Worm (Caenorhabditis elegans) whole organism, L3 larva: ENCODE results near the gene irld-42.

Experiments used
- R02D3.7 ChIP-seq: fragments of 150-350 bp; optimal IDR thresholded peaks from 2 replicates; lab custom pipeline; 2014; ENCODE audit warnings: missing biosample characterization, missing genetic modification characterization
- ceh-28 ChIP-seq: fragments of 150-350 bp; optimal IDR thresholded peaks from 2 replicates; lab custom pipeline; 2014; ENCODE audit warnings: missing biosample characterization, missing genetic modification reagents, missing genetic modification characterization
- ceh-82 ChIP-seq: fragments of 150-350 bp; optimal IDR thresholded peaks from 2 replicates; lab custom pipeline; 2014; ENCODE audit warnings: missing biosample characterization, missing genetic modification characterization
- ceh-9 ChIP-seq: sonication (generic microtip); optimal IDR thresholded peaks from 2 replicates; lab custom pipeline; 2018; ENCODE audit warnings: missing biosample characterization, missing genetic modification characterization
- egl-27 ChIP-seq: sonication (generic microtip); optimal IDR thresholded peaks from 4 replicates; lab custom pipeline; 2017; ENCODE audit warnings: missing biosample characterization, missing genetic modification reagents, missing genetic modification characterization
- egl-5 ChIP-seq: fragments of 150-350 bp; optimal IDR thresholded peaks from 2 replicates; lab custom pipeline; 2017; ENCODE audit warnings: missing biosample characterization, missing genetic modification reagents, missing genetic modification characterization, inconsistent platforms
- elt-2 ChIP-seq: sonication (generic microtip); optimal IDR thresholded peaks from 2 replicates; lab custom pipeline; 2016; ENCODE audit warnings: missing genetic modification reagents, mild to moderate bottlenecking, missing genetic modification characterization, missing compliant biosample characterization
- elt-3 ChIP-seq, 3 experiments: fragments of 150-350 bp in 1 of 3; sonication (generic microtip) in 2 of 3; optimal IDR thresholded peaks; 2 replicates in 2 of 3; 4 replicates in 1 of 3; lab custom pipeline; 2014 to 2017; ENCODE audit warnings: missing biosample characterization in 3 of 3, missing genetic modification characterization in 3 of 3
- eor-1 ChIP-seq, 2 experiments: fragments of 150-350 bp; optimal IDR thresholded peaks; 2 replicates each; lab custom pipeline; 2014 to 2018; ENCODE audit warnings: missing biosample characterization in 2 of 2, missing genetic modification characterization in 2 of 2
- fkh-2 ChIP-seq: fragments of 150-350 bp; optimal IDR thresholded peaks from 2 replicates; lab custom pipeline; 2014; ENCODE audit warnings: missing biosample characterization, missing genetic modification reagents, missing genetic modification characterization
- hmg-11 ChIP-seq: sonication (generic microtip); optimal IDR thresholded peaks from 2 replicates; lab custom pipeline; 2016; ENCODE audit warnings: missing genetic modification characterization, missing compliant biosample characterization
- jun-1 ChIP-seq: fragments of 150-350 bp; optimal IDR thresholded peaks from 2 replicates; lab custom pipeline; 2014; ENCODE audit warnings: missing biosample characterization, missing genetic modification reagents, missing genetic modification characterization
- lin-15B ChIP-seq: fragments of 150-350 bp; optimal IDR thresholded peaks from 2 replicates; lab custom pipeline; 2014; ENCODE audit warnings: missing biosample characterization, missing genetic modification characterization
- lin-39 ChIP-seq: fragments of 150-350 bp; optimal IDR thresholded peaks from 2 replicates; lab custom pipeline; 2018; ENCODE audit warnings: missing biosample characterization, missing genetic modification reagents, missing genetic modification characterization
- lsy-12 ChIP-seq: sonication (generic microtip); optimal IDR thresholded peaks from 2 replicates; lab custom pipeline; 2016; ENCODE audit warnings: mild to moderate bottlenecking, missing genetic modification characterization, missing compliant biosample characterization
- mdl-1 ChIP-seq: fragments of 150-350 bp; optimal IDR thresholded peaks from 2 replicates; lab custom pipeline; 2014; ENCODE audit warnings: missing biosample characterization, missing genetic modification characterization
- nfya-1 ChIP-seq: sonication (generic microtip); optimal IDR thresholded peaks from 2 replicates; lab custom pipeline; 2017; ENCODE audit warnings: missing genetic modification characterization, mild to moderate bottlenecking, missing compliant biosample characterization, antibody characterized with exemption, moderate library complexity; ENCODE audit not compliant: insufficient read depth
- nhr-11 ChIP-seq: fragments of 150-350 bp; optimal IDR thresholded peaks from 2 replicates; lab custom pipeline; 2014; ENCODE audit warnings: missing biosample characterization, missing genetic modification characterization
- nhr-237 ChIP-seq: fragments of 150-350 bp; optimal IDR thresholded peaks from 2 replicates; lab custom pipeline; 2014; ENCODE audit warnings: missing biosample characterization, missing genetic modification characterization
- nhr-25 ChIP-seq: sonication (generic microtip); optimal IDR thresholded peaks from 2 replicates; lab custom pipeline; 2017; ENCODE audit warnings: missing biosample characterization, missing genetic modification characterization
- nhr-28 ChIP-seq: fragments of 150-350 bp; optimal IDR thresholded peaks from 2 replicates; lab custom pipeline; 2014; ENCODE audit warnings: missing biosample characterization, missing genetic modification characterization
- nhr-43 ChIP-seq: sonication (generic microtip); optimal IDR thresholded peaks from 2 replicates; lab custom pipeline; 2016; ENCODE audit warnings: mild to moderate bottlenecking, missing genetic modification characterization, missing compliant biosample characterization; ENCODE audit not compliant: poor library complexity, severe bottlenecking
- nhr-76 ChIP-seq: fragments of 150-350 bp; sonication (generic microtip); optimal IDR thresholded peaks from 5 replicates; lab custom pipeline; 2014; ENCODE audit warnings: missing biosample characterization, missing genetic modification characterization
- nhr-77 ChIP-seq: fragments of 150-350 bp; optimal IDR thresholded peaks from 2 replicates; lab custom pipeline; 2014; ENCODE audit warnings: missing biosample characterization, missing genetic modification characterization
- pha-4 ChIP-seq: fragments of 150-350 bp; optimal IDR thresholded peaks from 2 replicates; lab custom pipeline; 2014; ENCODE audit warnings: missing biosample characterization, missing genetic modification reagents, missing genetic modification characterization
- pqm-1 ChIP-seq: fragments of 150-350 bp; optimal IDR thresholded peaks from 2 replicates; lab custom pipeline; 2017; ENCODE audit warnings: missing biosample characterization, missing genetic modification characterization, inconsistent platforms
- snpc-4 ChIP-seq: fragments of 150-350 bp; optimal IDR thresholded peaks from 2 replicates; lab custom pipeline; 2014; ENCODE audit warnings: missing biosample characterization, missing genetic modification characterization
- tbx-2 ChIP-seq: sonication (generic microtip); optimal IDR thresholded peaks from 2 replicates; lab custom pipeline; 2016; ENCODE audit warnings: mild to moderate bottlenecking, missing genetic modification characterization, missing compliant biosample characterization
- unc-39 ChIP-seq: sonication (generic microtip); optimal IDR thresholded peaks from 4 replicates; lab custom pipeline; 2017; ENCODE audit warnings: missing biosample characterization, missing genetic modification characterization
- unc-62 ChIP-seq: fragments of 150-350 bp; sonication (generic microtip); optimal IDR thresholded peaks from 4 replicates; lab custom pipeline; 2014; ENCODE audit warnings: missing biosample characterization, missing genetic modification reagents, missing genetic modification characterization
- zag-1 ChIP-seq: fragments of 150-350 bp; optimal IDR thresholded peaks from 2 replicates; lab custom pipeline; 2014; ENCODE audit warnings: missing biosample characterization, missing genetic modification characterization
- ztf-11 ChIP-seq: fragments of 150-350 bp; optimal IDR thresholded peaks from 2 replicates; lab custom pipeline; 2014; ENCODE audit warnings: missing biosample characterization, missing genetic modification characterization

The irld-42 gene

ce11 chrV:1642768-1643167, 25.5 kb upstream of the irld-42 start:
- TF ChIP-seq ceh-28 (tag; lab: Kevin White, UChicago) (no peak), elt-3 (tag; optimal IDR thresholded peaks at IDR 0.05; lab: Kevin White, UChicago) (no peak), nhr-237 (tag; lab: Kevin White, UChicago) (no peak), pqm-1 (tag; lab: Kevin White, UChicago) (no peak), ceh-9 (no peak)

DNA sequence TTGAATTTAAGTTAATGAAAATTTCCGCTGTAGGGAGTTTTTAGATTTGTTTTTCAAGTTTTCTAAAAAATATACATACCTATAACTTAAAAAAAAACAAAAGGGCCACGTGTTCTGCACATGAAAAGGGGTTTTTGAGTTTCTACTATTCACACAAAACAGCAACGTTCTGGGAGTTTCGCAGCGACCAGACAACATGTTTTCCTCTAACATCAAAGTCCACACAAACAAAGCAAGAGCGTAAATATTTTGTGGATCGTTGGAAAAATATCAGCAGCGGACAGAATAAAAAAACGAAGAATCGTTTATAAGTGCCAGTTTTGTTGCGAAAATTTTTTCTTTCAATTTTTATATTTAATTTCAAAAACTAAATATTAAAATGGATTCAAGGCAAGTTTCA, 24.4 kb upstream of the irld-42 start, which contains the start of gene alh-2:
alh-2 (plus strand) TSS at position 284 of the 400 bp plus-strand sequence.
- TF ChIP-seq ceh-9 (no peak), ceh-82 (tag; lab: Kevin White, UChicago) (no peak), egl-27 (tag; lab: Kevin White, UChicago) (no peak), fkh-2 (tag; lab: Kevin White, UChicago) (no peak), nhr-11 (tag; lab: Kevin White, UChicago) (no peak), egl-5 (tag; lab: Kevin White, UChicago) (no peak), tbx-2 (tag; lab: Kevin White, UChicago) (no peak), nhr-77 (tag; lab: Kevin White, UChicago) (no peak), elt-2 (tag; lab: Kevin White, UChicago) (no peak), lin-39 (tag; lab: Kevin White, UChicago) (no peak), mdl-1 (tag; lab: Kevin White, UChicago) (no peak), nhr-25 (tag; lab: Kevin White, UChicago) (no peak), snpc-4 (no peak), eor-1 (tag; optimal IDR thresholded peaks at IDR 0.05; lab: Kevin White, UChicago) (no peak)

ce11 chrV:1648000-1648399, 20.3 kb upstream of the irld-42 start, which contains the start of gene irld-45:
irld-45 (plus strand) TSS chrV:1648300.
- no peak for TF ChIP-seq jun-1 (tag; lab: Kevin White, UChicago)
- no peak for TF ChIP-seq pha-4 (tag; lab: Kevin White, UChicago)
- no peak for TF ChIP-seq ceh-9
- TF ChIP-seq lin-15B (tag; lab: Kevin White, UChicago), result no peak
- no peak for TF ChIP-seq nhr-237 (tag; lab: Kevin White, UChicago)
- TF ChIP-seq ztf-11, result no peak
- TF ChIP-seq, all 47 proteins: peak for 0

DNA sequence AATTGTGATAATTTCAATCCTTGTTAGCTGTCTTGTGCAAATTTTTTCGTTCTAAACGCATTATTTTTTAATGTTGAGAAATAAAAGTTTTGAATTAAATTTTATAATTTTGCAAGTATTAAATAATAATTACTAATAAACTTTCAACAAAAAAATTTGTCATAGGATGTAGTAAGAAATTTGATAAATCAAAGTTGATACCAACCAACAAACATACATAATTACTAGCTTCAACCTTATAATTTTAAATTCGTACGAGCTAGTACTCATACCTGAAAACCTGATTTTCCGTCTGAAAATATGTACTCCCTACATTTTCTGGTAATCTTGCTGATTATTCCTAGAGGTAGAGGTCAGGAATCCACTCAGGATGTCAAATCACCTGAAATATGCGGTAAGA, 17.3 kb upstream of the irld-42 start, which contains the start of gene irld-44:
irld-44 (plus strand) TSS at position 301 of the 400 bp plus-strand sequence.
- TF ChIP-seq pqm-1 (tag; lab: Kevin White, UChicago), result no peak
- TF ChIP-seq lsy-12 (tag; lab: Kevin White, UChicago), result no peak
- no peak for TF ChIP-seq unc-39 (tag; lab: Kevin White, UChicago)
- no peak for TF ChIP-seq nhr-11 (tag; lab: Kevin White, UChicago)
- TF ChIP-seq egl-5 (tag; lab: Kevin White, UChicago), result no peak
- TF ChIP-seq snpc-4, result no peak
- TF ChIP-seq nhr-28 (tag; lab: Kevin White, UChicago), result no peak
- TF ChIP-seq jun-1 (tag; lab: Kevin White, UChicago), result no peak
- TF ChIP-seq lin-39 (tag; lab: Kevin White, UChicago), result no peak
- TF ChIP-seq nhr-76 (tag; lab: Kevin White, UChicago), result no peak
- TF ChIP-seq hmg-11, result no peak
- TF ChIP-seq nhr-25 (tag; lab: Kevin White, UChicago), result no peak
- TF ChIP-seq egl-27 (tag; lab: Kevin White, UChicago), result no peak
- TF ChIP-seq unc-62 (GFP tag; lab: Kevin White, UChicago), result no peak
- no peak for TF ChIP-seq elt-2 (tag; lab: Kevin White, UChicago)
- TF ChIP-seq lin-15B (tag; lab: Kevin White, UChicago), result no peak
- TF ChIP-seq zag-1 (tag; lab: Kevin White, UChicago), result no peak
- no peak for TF ChIP-seq tbx-2 (tag; lab: Kevin White, UChicago)
- TF ChIP-seq nhr-237 (tag; lab: Kevin White, UChicago), result no peak

DNA sequence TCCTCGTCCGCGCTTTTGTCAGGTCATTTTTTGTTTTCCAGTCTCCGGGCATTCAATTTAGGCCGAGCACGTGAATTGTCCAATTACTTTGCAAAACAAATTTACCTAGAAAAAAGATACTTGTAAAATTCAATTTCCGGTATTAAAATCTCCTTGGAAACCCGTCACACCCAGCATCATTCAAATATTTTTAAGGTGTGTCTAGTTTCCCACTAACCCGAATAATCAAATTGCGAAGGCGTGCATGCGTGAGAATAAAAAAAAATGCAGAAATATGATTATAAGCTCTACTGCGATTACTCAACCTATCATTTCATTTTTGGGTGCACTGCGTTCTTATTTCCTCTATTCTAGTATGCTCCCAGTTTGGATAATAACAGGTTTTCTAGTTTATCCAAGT, 13.5 kb upstream of the irld-42 start, which contains the start of gene irld-11:
irld-11 (plus strand) TSS at position 301 of the 400 bp plus-strand sequence.
- TF ChIP-seq mdl-1 (tag; lab: Kevin White, UChicago) (no peak), tbx-2 (tag; lab: Kevin White, UChicago) (no peak), pqm-1 (tag; lab: Kevin White, UChicago) (no peak), nhr-25 (tag; lab: Kevin White, UChicago) (no peak), ceh-82 (tag; lab: Kevin White, UChicago) (no peak), nfya-1 (tag; lab: Kevin White, UChicago) (no peak), nhr-28 (tag; lab: Kevin White, UChicago) (no peak), lsy-12 (tag; lab: Kevin White, UChicago) (no peak), hmg-11 (no peak), unc-39 (tag; lab: Kevin White, UChicago) (no peak), R02D3.7 (tag; lab: Kevin White, UChicago) (no peak), ztf-11 (no peak), nhr-43 (tag; lab: Kevin White, UChicago) (no peak)
- TF ChIP-seq, all 47 proteins: peak for 0
